Worm (Caenorhabditis elegans) whole organism, L3 larva: ENCODE results near the gene Y59H11AR.3.

Source experiments
- R02D3.7 ChIP-seq: fragments of 150-350 bp; optimal IDR thresholded peaks from 2 replicates; lab custom pipeline; 2014; ENCODE audit warnings: missing biosample characterization, missing genetic modification characterization
- ZK546.5 ChIP-seq: sonication (generic microtip); optimal IDR thresholded peaks from 2 replicates; lab custom pipeline; 2017; ENCODE audit warnings: missing biosample characterization, missing genetic modification characterization
- aly-2 ChIP-seq: fragments of 150-350 bp; optimal IDR thresholded peaks from 2 replicates; lab custom pipeline; 2014; ENCODE audit warnings: missing biosample characterization, missing genetic modification characterization
- ama-1 ChIP-seq: fragments of 150-350 bp; optimal IDR thresholded peaks from 2 replicates; lab custom pipeline; 2018
- ceh-16 ChIP-seq: sonication (generic microtip); optimal IDR thresholded peaks from 2 replicates; lab custom pipeline; 2017; ENCODE audit warnings: missing biosample characterization, missing genetic modification characterization
- ceh-28 ChIP-seq: fragments of 150-350 bp; optimal IDR thresholded peaks from 2 replicates; lab custom pipeline; 2014; ENCODE audit warnings: missing biosample characterization, missing genetic modification reagents, missing genetic modification characterization
- ceh-82 ChIP-seq: fragments of 150-350 bp; optimal IDR thresholded peaks from 2 replicates; lab custom pipeline; 2014; ENCODE audit warnings: missing biosample characterization, missing genetic modification characterization
- ceh-9 ChIP-seq: sonication (generic microtip); optimal IDR thresholded peaks from 2 replicates; lab custom pipeline; 2018; ENCODE audit warnings: missing biosample characterization, missing genetic modification characterization
- daf-12 ChIP-seq: fragments of 150-350 bp; optimal IDR thresholded peaks from 2 replicates; lab custom pipeline; 2014; ENCODE audit warnings: missing biosample characterization, missing genetic modification reagents, missing genetic modification characterization
- egl-27 ChIP-seq: sonication (generic microtip); optimal IDR thresholded peaks from 4 replicates; lab custom pipeline; 2017; ENCODE audit warnings: missing biosample characterization, missing genetic modification reagents, missing genetic modification characterization
- egl-5 ChIP-seq: fragments of 150-350 bp; optimal IDR thresholded peaks from 2 replicates; lab custom pipeline; 2017; ENCODE audit warnings: missing biosample characterization, missing genetic modification reagents, missing genetic modification characterization, inconsistent platforms
- elt-1 ChIP-seq: fragments of 150-350 bp; optimal IDR thresholded peaks from 2 replicates; lab custom pipeline; 2014; ENCODE audit warnings: missing biosample characterization, missing genetic modification characterization
- elt-2 ChIP-seq: sonication (generic microtip); optimal IDR thresholded peaks from 2 replicates; lab custom pipeline; 2016; ENCODE audit warnings: missing genetic modification reagents, mild to moderate bottlenecking, missing genetic modification characterization, missing compliant biosample characterization
- elt-3 ChIP-seq, 3 experiments: fragments of 150-350 bp in 1 of 3; sonication (generic microtip) in 2 of 3; optimal IDR thresholded peaks; 2 replicates in 2 of 3; 4 replicates in 1 of 3; lab custom pipeline; 2014 to 2017; ENCODE audit warnings: missing biosample characterization in 3 of 3, missing genetic modification characterization in 3 of 3
- eor-1 ChIP-seq, 2 experiments: fragments of 150-350 bp; optimal IDR thresholded peaks; 2 replicates each; lab custom pipeline; 2014 to 2018; ENCODE audit warnings: missing biosample characterization in 2 of 2, missing genetic modification characterization in 2 of 2
- fkh-10 ChIP-seq: sonication (generic microtip); optimal IDR thresholded peaks from 2 replicates; lab custom pipeline; 2017; ENCODE audit warnings: missing biosample characterization, missing genetic modification reagents, missing genetic modification characterization
- fkh-2 ChIP-seq: fragments of 150-350 bp; optimal IDR thresholded peaks from 2 replicates; lab custom pipeline; 2014; ENCODE audit warnings: missing biosample characterization, missing genetic modification reagents, missing genetic modification characterization
- fos-1 ChIP-seq: fragments of 150-350 bp; optimal IDR thresholded peaks from 2 replicates; lab custom pipeline; 2014; ENCODE audit warnings: missing biosample characterization, missing genetic modification characterization
- hmg-11 ChIP-seq: sonication (generic microtip); optimal IDR thresholded peaks from 2 replicates; lab custom pipeline; 2016; ENCODE audit warnings: missing genetic modification characterization, missing compliant biosample characterization
- jun-1 ChIP-seq: fragments of 150-350 bp; optimal IDR thresholded peaks from 2 replicates; lab custom pipeline; 2014; ENCODE audit warnings: missing biosample characterization, missing genetic modification reagents, missing genetic modification characterization
- lin-15B ChIP-seq: fragments of 150-350 bp; optimal IDR thresholded peaks from 2 replicates; lab custom pipeline; 2014; ENCODE audit warnings: missing biosample characterization, missing genetic modification characterization
- lin-39 ChIP-seq: fragments of 150-350 bp; optimal IDR thresholded peaks from 2 replicates; lab custom pipeline; 2018; ENCODE audit warnings: missing biosample characterization, missing genetic modification reagents, missing genetic modification characterization
- lsy-12 ChIP-seq: sonication (generic microtip); optimal IDR thresholded peaks from 2 replicates; lab custom pipeline; 2016; ENCODE audit warnings: mild to moderate bottlenecking, missing genetic modification characterization, missing compliant biosample characterization
- mdl-1 ChIP-seq: fragments of 150-350 bp; optimal IDR thresholded peaks from 2 replicates; lab custom pipeline; 2014; ENCODE audit warnings: missing biosample characterization, missing genetic modification characterization
- mml-1 ChIP-seq: fragments of 150-350 bp; sonication (generic microtip); optimal IDR thresholded peaks from 3 replicates; lab custom pipeline; 2014; ENCODE audit warnings: missing biosample characterization, missing genetic modification characterization
- nfya-1 ChIP-seq: sonication (generic microtip); optimal IDR thresholded peaks from 2 replicates; lab custom pipeline; 2017; ENCODE audit warnings: missing genetic modification characterization, mild to moderate bottlenecking, missing compliant biosample characterization, antibody characterized with exemption, moderate library complexity; ENCODE audit not compliant: insufficient read depth
- nhr-11 ChIP-seq: fragments of 150-350 bp; optimal IDR thresholded peaks from 2 replicates; lab custom pipeline; 2014; ENCODE audit warnings: missing biosample characterization, missing genetic modification characterization
- nhr-12 ChIP-seq: fragments of 150-350 bp; optimal IDR thresholded peaks from 2 replicates; lab custom pipeline; 2014; ENCODE audit warnings: missing biosample characterization, missing genetic modification characterization
- nhr-23 ChIP-seq: fragments of 150-350 bp; optimal IDR thresholded peaks from 2 replicates; lab custom pipeline; 2014; ENCODE audit warnings: missing biosample characterization, missing genetic modification reagents, missing genetic modification characterization
- nhr-237 ChIP-seq: fragments of 150-350 bp; optimal IDR thresholded peaks from 2 replicates; lab custom pipeline; 2014; ENCODE audit warnings: missing biosample characterization, missing genetic modification characterization
- nhr-25 ChIP-seq: sonication (generic microtip); optimal IDR thresholded peaks from 2 replicates; lab custom pipeline; 2017; ENCODE audit warnings: missing biosample characterization, missing genetic modification characterization
- nhr-28 ChIP-seq: fragments of 150-350 bp; optimal IDR thresholded peaks from 2 replicates; lab custom pipeline; 2014; ENCODE audit warnings: missing biosample characterization, missing genetic modification characterization
- nhr-43 ChIP-seq: sonication (generic microtip); optimal IDR thresholded peaks from 2 replicates; lab custom pipeline; 2016; ENCODE audit warnings: mild to moderate bottlenecking, missing genetic modification characterization, missing compliant biosample characterization; ENCODE audit not compliant: poor library complexity, severe bottlenecking
- nhr-67 ChIP-seq: fragments of 150-350 bp; optimal IDR thresholded peaks from 2 replicates; lab custom pipeline; 2014; ENCODE audit warnings: missing biosample characterization, missing genetic modification characterization
- nhr-76 ChIP-seq: fragments of 150-350 bp; sonication (generic microtip); optimal IDR thresholded peaks from 5 replicates; lab custom pipeline; 2014; ENCODE audit warnings: missing biosample characterization, missing genetic modification characterization
- nhr-77 ChIP-seq: fragments of 150-350 bp; optimal IDR thresholded peaks from 2 replicates; lab custom pipeline; 2014; ENCODE audit warnings: missing biosample characterization, missing genetic modification characterization
- pha-4 ChIP-seq: fragments of 150-350 bp; optimal IDR thresholded peaks from 2 replicates; lab custom pipeline; 2014; ENCODE audit warnings: missing biosample characterization, missing genetic modification reagents, missing genetic modification characterization
- pqm-1 ChIP-seq: fragments of 150-350 bp; optimal IDR thresholded peaks from 2 replicates; lab custom pipeline; 2017; ENCODE audit warnings: missing biosample characterization, missing genetic modification characterization, inconsistent platforms
- sea-2 ChIP-seq: fragments of 150-350 bp; sonication (generic microtip); optimal IDR thresholded peaks from 4 replicates; lab custom pipeline; 2014; ENCODE audit warnings: missing biosample characterization, missing genetic modification reagents, missing genetic modification characterization
- skn-1 ChIP-seq: fragments of 150-350 bp; optimal IDR thresholded peaks from 2 replicates; lab custom pipeline; 2014; ENCODE audit warnings: missing biosample characterization, missing genetic modification characterization
- snpc-4 ChIP-seq: fragments of 150-350 bp; optimal IDR thresholded peaks from 2 replicates; lab custom pipeline; 2014; ENCODE audit warnings: missing biosample characterization, missing genetic modification characterization
- tbx-2 ChIP-seq: sonication (generic microtip); optimal IDR thresholded peaks from 2 replicates; lab custom pipeline; 2016; ENCODE audit warnings: mild to moderate bottlenecking, missing genetic modification characterization, missing compliant biosample characterization
- unc-39 ChIP-seq: sonication (generic microtip); optimal IDR thresholded peaks from 4 replicates; lab custom pipeline; 2017; ENCODE audit warnings: missing biosample characterization, missing genetic modification characterization
- unc-62 ChIP-seq: fragments of 150-350 bp; sonication (generic microtip); optimal IDR thresholded peaks from 4 replicates; lab custom pipeline; 2014; ENCODE audit warnings: missing biosample characterization, missing genetic modification reagents, missing genetic modification characterization
- zag-1 ChIP-seq: fragments of 150-350 bp; optimal IDR thresholded peaks from 2 replicates; lab custom pipeline; 2014; ENCODE audit warnings: missing biosample characterization, missing genetic modification characterization
- ztf-11 ChIP-seq: fragments of 150-350 bp; optimal IDR thresholded peaks from 2 replicates; lab custom pipeline; 2014; ENCODE audit warnings: missing biosample characterization, missing genetic modification characterization
- ztf-4 ChIP-seq: fragments of 150-350 bp; optimal IDR thresholded peaks from 2 replicates; lab custom pipeline; 2014; ENCODE audit warnings: missing biosample characterization, missing genetic modification characterization

Gene Y59H11AR.3

DNA sequence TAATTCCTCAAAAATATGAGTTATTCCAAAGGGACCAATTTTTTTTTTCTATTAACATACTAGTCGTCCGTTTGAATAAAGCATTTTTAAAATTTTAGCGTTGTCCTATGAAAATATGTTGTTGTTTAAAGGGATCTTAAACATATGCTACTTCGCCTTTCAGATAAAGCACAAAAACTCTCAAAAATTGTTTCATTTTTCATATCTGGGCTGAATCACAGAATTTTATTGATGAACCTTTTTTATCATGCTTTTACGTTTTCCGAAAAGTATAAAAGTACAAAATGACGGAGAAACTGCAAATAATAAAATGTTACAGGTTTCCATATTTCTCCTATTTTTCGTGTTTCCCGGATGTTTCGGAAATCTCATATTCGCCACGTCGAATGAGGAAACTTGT is 550 bp upstream of the Y59H11AR.3 start, which contains the start of gene clec-181:
Gene clec-181, plus strand, starts transcription at position 301 of the 400 bp plus-strand sequence.
- TF ChIP-seq lin-39 (tag; lab: Kevin White, UChicago) (no peak), ama-1 (lab: Kevin White, UChicago) (no peak), mml-1 (no peak), nhr-23 (no peak), nhr-28 (tag; lab: Kevin White, UChicago) (no peak), R02D3.7 (tag; lab: Kevin White, UChicago) (no peak), sea-2 (no peak), zag-1 (tag; lab: Kevin White, UChicago) (no peak), aly-2 (no peak), unc-39 (tag; lab: Kevin White, UChicago) (no peak), jun-1 (tag; lab: Kevin White, UChicago) (no peak), ztf-4 (tag; lab: Kevin White, UChicago) (no peak), ztf-11 (no peak), nhr-67 (tag; lab: Kevin White, UChicago) (no peak), nhr-25 (tag; lab: Kevin White, UChicago) (no peak)

DNA sequence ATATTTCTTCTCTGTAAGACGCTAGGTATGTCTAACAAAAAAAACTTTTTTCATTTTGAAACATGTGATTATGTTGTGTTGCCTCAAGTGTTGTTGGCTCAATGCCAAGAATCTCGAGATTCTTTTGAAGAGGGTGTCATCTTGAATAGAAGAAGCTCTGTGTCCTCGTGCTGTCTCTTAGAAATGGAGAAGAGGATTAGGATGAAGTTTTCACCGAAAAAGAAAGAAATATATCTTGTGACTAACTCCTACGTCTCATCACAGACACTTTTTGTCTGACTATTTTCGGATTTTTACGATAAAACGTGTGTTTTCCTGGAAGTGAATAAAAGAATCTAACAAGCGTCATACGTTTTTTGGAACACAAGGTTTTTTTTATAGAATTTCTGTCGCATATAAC is 7.6 kb downstream of the Y59H11AR.3 start:
- TF ChIP-seq egl-5 (tag; lab: Kevin White, UChicago) (no peak), nfya-1 (tag; lab: Kevin White, UChicago) (peak; percentile 12)

ce11 chrIV:8587057-8587456 is 8.2 kb downstream of the Y59H11AR.3 start:
- TF ChIP-seq fkh-10 (GFP tag; lab: Kevin White, UChicago) = no peak
- TF ChIP-seq unc-39 (tag; lab: Kevin White, UChicago) = no peak
- TF ChIP-seq jun-1 (tag; lab: Kevin White, UChicago) = peak; percentile 59
- TF ChIP-seq unc-62 (GFP tag; lab: Kevin White, UChicago) = peak; percentile 95
- peak; percentile 59 for TF ChIP-seq lin-15B (tag; lab: Kevin White, UChicago)
- no peak for TF ChIP-seq nhr-67 (tag; lab: Kevin White, UChicago)
- TF ChIP-seq lin-39 (tag; lab: Kevin White, UChicago) = peak; percentile 75
- no peak for TF ChIP-seq nhr-23
- TF ChIP-seq zag-1 (tag; lab: Kevin White, UChicago) = peak; percentile 26
- TF ChIP-seq R02D3.7 (tag; lab: Kevin White, UChicago) = peak; percentile 11
- TF ChIP-seq elt-3 (tag; optimal IDR thresholded peaks at IDR 0.05; lab: Kevin White, UChicago) = no peak
- peak; percentile 40 for TF ChIP-seq pha-4 (tag; lab: Kevin White, UChicago)
- no peak for TF ChIP-seq nhr-43 (tag; lab: Kevin White, UChicago)
- no peak for TF ChIP-seq egl-5 (tag; lab: Kevin White, UChicago)
- no peak for TF ChIP-seq egl-27 (tag; lab: Kevin White, UChicago)
- TF ChIP-seq elt-2 (tag; lab: Kevin White, UChicago) = no peak
- TF ChIP-seq nhr-28 (tag; lab: Kevin White, UChicago) = no peak
- no peak for TF ChIP-seq nhr-237 (tag; lab: Kevin White, UChicago)
- no peak for TF ChIP-seq mml-1
- no peak for TF ChIP-seq aly-2
- TF ChIP-seq snpc-4 (tag; lab: Kevin White, UChicago) = no peak
- TF ChIP-seq ceh-9 (tag; lab: Kevin White, UChicago) = no peak
- TF ChIP-seq eor-1 (tag; optimal IDR thresholded peaks at IDR 0.05; lab: Kevin White, UChicago) = no peak
- TF ChIP-seq nhr-76 (tag; lab: Kevin White, UChicago) = no peak
- TF ChIP-seq sea-2 = no peak
- no peak for TF ChIP-seq nhr-77 (tag; lab: Kevin White, UChicago)
- TF ChIP-seq nfya-1 (tag; lab: Kevin White, UChicago) = peak; percentile 49
- no peak for TF ChIP-seq ztf-4 (tag; lab: Kevin White, UChicago)
- TF ChIP-seq pqm-1 (tag; lab: Kevin White, UChicago) = peak; percentile 29
- TF ChIP-seq skn-1 (tag; lab: Kevin White, UChicago) = no peak
- TF ChIP-seq ztf-11 = no peak
- no peak for TF ChIP-seq ZK546.5 (tag; lab: Kevin White, UChicago)
- no peak for TF ChIP-seq lsy-12 (tag; lab: Kevin White, UChicago)
- TF ChIP-seq tbx-2 (tag; lab: Kevin White, UChicago) = no peak
- peak; percentile 17 for TF ChIP-seq ceh-28
- TF ChIP-seq mdl-1 (tag; lab: Kevin White, UChicago) = no peak
- no peak for TF ChIP-seq nhr-12 (tag; lab: Kevin White, UChicago)
- no peak for TF ChIP-seq fkh-2 (tag; lab: Kevin White, UChicago)
- TF ChIP-seq ceh-16 (tag; lab: Kevin White, UChicago) = no peak
- peak; percentile 20 for TF ChIP-seq ama-1 (lab: Kevin White, UChicago)
- TF ChIP-seq daf-12 = no peak
- TF ChIP-seq nhr-25 (tag; lab: Kevin White, UChicago) = no peak
- peak; percentile 23 for TF ChIP-seq fos-1 (tag; lab: Kevin White, UChicago)
- peak; percentile 54 for TF ChIP-seq ceh-82 (tag; lab: Kevin White, UChicago)
- TF ChIP-seq hmg-11 (tag; lab: Kevin White, UChicago) = peak; percentile 80
- no peak for TF ChIP-seq nhr-11
- peak; percentile 14 for TF ChIP-seq elt-1 (tag; lab: Kevin White, UChicago)
